Worm (Caenorhabditis elegans) whole organism, L4 larva: ENCODE data around the gene srsx-31.
A peak's percentile ranks its signal among the peaks of the same experiment; 100 is the strongest.

Source experiments
- F44E2.7 ChIP-seq: fragments of 200-800 bp; sonication (Bioruptor generic); IDR thresholded peaks from 2 replicates; pipeline ENCODE4 v2.1.2; 2022; ENCODE audit warnings: missing genetic modification characterization, missing compliant biosample characterization
- F49E8.2 ChIP-seq: sonication (generic microtip); optimal IDR thresholded peaks from 2 replicates; lab custom pipeline; 2016; ENCODE audit warnings: missing compliant biosample characterization, mild to moderate bottlenecking, missing genetic modification characterization, borderline replicate concordance
- R02D3.7 ChIP-seq: fragments of 150-350 bp; sonication (generic microtip); optimal IDR thresholded peaks from 3 replicates; lab custom pipeline; 2014; ENCODE audit warnings: missing biosample characterization, missing genetic modification characterization
- T20F7.1 ChIP-seq: fragments of 200-800 bp; sonication (Bioruptor generic); optimal IDR thresholded peaks from 2 replicates; lab custom pipeline; 2018; ENCODE audit warnings: mild to moderate bottlenecking, missing genetic modification characterization, missing compliant biosample characterization
- ZK337.2 ChIP-seq: fragments of 200-800 bp; sonication (Bioruptor generic); IDR thresholded peaks from 2 replicates; pipeline ENCODE4 v1.3.6; 2022; ENCODE audit warnings: missing genetic modification reagents, missing genetic modification characterization, missing compliant biosample characterization
- ZK546.5 ChIP-seq, 2 experiments: sonication (generic microtip); optimal IDR thresholded peaks; 2 replicates each; lab custom pipeline; 2017; ENCODE audit warnings: missing biosample characterization in 2 of 2, missing genetic modification characterization in 2 of 2
- attf-4 ChIP-seq: sonication (generic microtip); optimal IDR thresholded peaks from 3 replicates; lab custom pipeline; 2017; ENCODE audit warnings: missing biosample characterization, missing genetic modification characterization
- ceh-20 ChIP-seq: fragments of 200-800 bp; sonication (Bioruptor generic); IDR thresholded peaks from 2 replicates; pipeline ENCODE4 v1.3.6; 2022; ENCODE audit warnings: missing genetic modification reagents, missing genetic modification characterization, missing compliant biosample characterization
- ceh-44 ChIP-seq: fragments of 200-800 bp; sonication (Bioruptor generic); IDR thresholded peaks from 2 replicates; pipeline ENCODE4 v1.3.6; 2022; ENCODE audit warnings: missing genetic modification reagents, missing genetic modification characterization, missing compliant biosample characterization
- ceh-82 ChIP-seq: sonication (generic microtip); optimal IDR thresholded peaks from 2 replicates; lab custom pipeline; 2017; ENCODE audit warnings: missing biosample characterization, missing genetic modification characterization
- dmd-6 ChIP-seq: fragments of 200-800 bp; sonication (Bioruptor generic); IDR thresholded peaks from 2 replicates; pipeline ENCODE4 v1.3.6; 2022; ENCODE audit warnings: missing genetic modification reagents, missing genetic modification characterization, missing compliant biosample characterization
- dve-1 ChIP-seq: sonication (generic microtip); optimal IDR thresholded peaks from 2 replicates; lab custom pipeline; 2017; ENCODE audit warnings: antibody characterized with exemption, mild to moderate bottlenecking, missing genetic modification characterization, missing compliant biosample characterization; ENCODE audit not compliant: insufficient read depth
- egl-27 ChIP-seq: sonication (generic microtip); optimal IDR thresholded peaks from 3 replicates; lab custom pipeline; 2017; ENCODE audit warnings: missing biosample characterization, missing genetic modification reagents, missing genetic modification characterization
- fkh-10 ChIP-seq: fragments of 150-350 bp; optimal IDR thresholded peaks from 2 replicates; lab custom pipeline; 2014; ENCODE audit warnings: missing biosample characterization, missing genetic modification reagents, missing genetic modification characterization
- gei-8 ChIP-seq: fragments of 200-800 bp; sonication (Bioruptor generic); optimal IDR thresholded peaks from 2 replicates; lab custom pipeline; 2018; ENCODE audit warnings: mild to moderate bottlenecking, missing genetic modification characterization, missing compliant biosample characterization
- hlh-11 ChIP-seq: fragments of 200-800 bp; sonication (Bioruptor generic); optimal IDR thresholded peaks from 2 replicates; lab custom pipeline; 2018; ENCODE audit warnings: mild to moderate bottlenecking, missing genetic modification characterization, missing compliant biosample characterization
- hmg-1.1 ChIP-seq: fragments of 200-800 bp; sonication (Bioruptor generic); IDR thresholded peaks from 2 replicates; pipeline ENCODE4 v1.3.6; 2022; ENCODE audit warnings: missing genetic modification reagents, missing genetic modification characterization, missing compliant biosample characterization
- jun-1 ChIP-seq: fragments of 150-350 bp; optimal IDR thresholded peaks from 2 replicates; lab custom pipeline; 2014; ENCODE audit warnings: missing biosample characterization, missing genetic modification reagents, missing genetic modification characterization
- lin-13 ChIP-seq: fragments of 150-350 bp; optimal IDR thresholded peaks from 2 replicates; lab custom pipeline; 2014; ENCODE audit warnings: missing biosample characterization, missing genetic modification reagents, missing genetic modification characterization
- lin-15B ChIP-seq: fragments of 150-350 bp; sonication (generic microtip); optimal IDR thresholded peaks from 3 replicates; lab custom pipeline; 2014; ENCODE audit warnings: missing biosample characterization, missing genetic modification characterization
- lin-39 ChIP-seq: fragments of 150-350 bp; optimal IDR thresholded peaks from 2 replicates; lab custom pipeline; 2014; ENCODE audit warnings: missing biosample characterization, missing genetic modification reagents, missing genetic modification characterization
- lsy-2 ChIP-seq, 2 experiments: fragments of 150-350 bp in 1 of 2; sonication (generic microtip) in 1 of 2; optimal IDR thresholded peaks; 2 replicates each; lab custom pipeline; 2014 to 2017; ENCODE audit warnings: missing biosample characterization in 2 of 2, missing genetic modification characterization in 2 of 2
- madf-9 ChIP-seq: fragments of 200-800 bp; sonication (Bioruptor generic); conservative IDR thresholded peaks from 2 replicates; pipeline ENCODE4 v1.3.6; 2022; ENCODE audit warnings: missing genetic modification reagents, missing genetic modification characterization, missing compliant biosample characterization
- mxl-2 ChIP-seq: fragments of 200-800 bp; sonication (Bioruptor generic); conservative IDR thresholded peaks from 2 replicates; pipeline ENCODE4 v1.3.6; 2022; ENCODE audit warnings: missing genetic modification reagents, missing genetic modification characterization, missing compliant biosample characterization
- mxl-3 ChIP-seq: fragments of 200-800 bp; sonication (Bioruptor generic); optimal IDR thresholded peaks from 2 replicates; lab custom pipeline; 2018; ENCODE audit warnings: mild to moderate bottlenecking, missing genetic modification characterization, missing compliant biosample characterization
- nhr-10 ChIP-seq: fragments of 150-350 bp; optimal IDR thresholded peaks from 2 replicates; lab custom pipeline; 2014; ENCODE audit warnings: missing biosample characterization, missing genetic modification characterization
- nhr-102 ChIP-seq: sonication (generic microtip); optimal IDR thresholded peaks from 2 replicates; lab custom pipeline; 2016; ENCODE audit warnings: mild to moderate bottlenecking, missing genetic modification characterization, moderate library complexity, missing compliant biosample characterization
- nhr-111 ChIP-seq: fragments of 200-800 bp; sonication (Bioruptor generic); optimal IDR thresholded peaks from 2 replicates; lab custom pipeline; 2018; ENCODE audit warnings: mild to moderate bottlenecking, missing genetic modification characterization, missing compliant biosample characterization
- nhr-237 ChIP-seq: sonication (generic microtip); optimal IDR thresholded peaks from 2 replicates; lab custom pipeline; 2017; ENCODE audit warnings: missing biosample characterization, missing genetic modification characterization
- nhr-25 ChIP-seq: sonication (generic microtip); optimal IDR thresholded peaks from 2 replicates; lab custom pipeline; 2017; ENCODE audit warnings: missing genetic modification characterization, mild to moderate bottlenecking, missing compliant biosample characterization, antibody characterized with exemption, moderate library complexity, borderline replicate concordance; ENCODE audit not compliant: insufficient read depth
- nhr-28 ChIP-seq: fragments of 150-350 bp; optimal IDR thresholded peaks from 2 replicates; lab custom pipeline; 2014; ENCODE audit warnings: missing biosample characterization, missing genetic modification characterization
- nhr-42 ChIP-seq: fragments of 200-800 bp; sonication (Bioruptor generic); IDR thresholded peaks from 2 replicates; pipeline ENCODE4 v1.3.6; 2022; ENCODE audit warnings: missing genetic modification characterization, missing compliant biosample characterization
- nhr-6 ChIP-seq: fragments of 150-350 bp; optimal IDR thresholded peaks from 2 replicates; lab custom pipeline; 2014; ENCODE audit warnings: missing biosample characterization, missing genetic modification characterization
- nhr-77 ChIP-seq: fragments of 150-350 bp; optimal IDR thresholded peaks from 2 replicates; lab custom pipeline; 2014; ENCODE audit warnings: missing biosample characterization, missing genetic modification characterization
- pqm-1 ChIP-seq: sonication (generic microtip); optimal IDR thresholded peaks from 2 replicates; lab custom pipeline; 2017; ENCODE audit warnings: missing biosample characterization, missing genetic modification characterization
- saeg-2 ChIP-seq: fragments of 200-800 bp; sonication (Bioruptor generic); IDR thresholded peaks from 2 replicates; pipeline ENCODE4 v1.3.6; 2022; ENCODE audit warnings: missing genetic modification reagents, missing genetic modification characterization, missing compliant biosample characterization
- sdz-12 ChIP-seq: fragments of 200-800 bp; sonication (Bioruptor generic); optimal IDR thresholded peaks from 2 replicates; lab custom pipeline; 2018; ENCODE audit warnings: mild to moderate bottlenecking, missing genetic modification characterization, missing compliant biosample characterization
- snpc-4 ChIP-seq: fragments of 150-350 bp; optimal IDR thresholded peaks from 2 replicates; lab custom pipeline; 2014; ENCODE audit warnings: missing biosample characterization, missing genetic modification characterization
- spr-3 ChIP-seq: fragments of 200-800 bp; sonication (Bioruptor generic); optimal IDR thresholded peaks from 2 replicates; lab custom pipeline; 2018; ENCODE audit warnings: mild to moderate bottlenecking, missing genetic modification characterization, missing compliant biosample characterization
- tag-97 ChIP-seq: fragments of 200-800 bp; sonication (Bioruptor generic); IDR thresholded peaks from 2 replicates; pipeline ENCODE4 v1.3.6; 2022; ENCODE audit warnings: missing genetic modification characterization, missing compliant biosample characterization
- unc-39 ChIP-seq: sonication (generic microtip); optimal IDR thresholded peaks from 2 replicates; lab custom pipeline; 2017; ENCODE audit warnings: missing biosample characterization, missing genetic modification characterization
- unc-62 ChIP-seq, 3 experiments: fragments of 150-350 bp in 1 of 3; sonication (generic microtip); optimal IDR thresholded peaks in 2 of 3; peaks in 1 of 3; 1 replicate in 1 of 3; 2 replicates in 2 of 3; lab custom pipeline; 2014 to 2017; ENCODE audit warnings: missing biosample characterization in 3 of 3, missing genetic modification characterization in 3 of 3, missing genetic modification reagents in 3 of 3, missing genotype in 1 of 3
- zfp-3 ChIP-seq: fragments of 200-800 bp; sonication (Bioruptor generic); conservative IDR thresholded peaks from 2 replicates; pipeline ENCODE4 v1.3.6; 2022; ENCODE audit warnings: missing genetic modification reagents, missing genetic modification characterization, missing compliant biosample characterization
- ztf-11 ChIP-seq: fragments of 150-350 bp; optimal IDR thresholded peaks from 2 replicates; lab custom pipeline; 2014; ENCODE audit warnings: missing biosample characterization, missing genetic modification characterization

srsx-31 gene

DNA sequence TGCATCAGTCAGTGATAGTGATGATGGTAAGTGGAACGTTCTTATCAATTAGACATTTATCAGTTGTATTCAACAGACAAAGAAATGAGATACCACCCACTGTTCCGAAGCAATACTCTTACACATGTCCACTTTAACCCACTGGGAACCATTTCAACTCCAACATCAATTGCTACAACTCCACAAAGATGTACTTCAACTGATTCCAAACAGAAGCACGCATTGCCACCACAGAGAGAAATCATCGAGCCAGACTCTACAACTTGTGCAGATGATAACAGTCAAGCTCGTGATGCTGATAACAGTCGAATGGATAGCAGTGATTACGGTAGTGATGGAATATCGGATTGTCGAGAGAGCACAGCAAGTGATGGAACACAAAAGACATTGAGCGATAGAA is 19.0 kb downstream of the srsx-31 start (continued):
- peak in 1 of 2 experiments; percentile 12 for TF ChIP-seq lsy-2 (tag; optimal IDR thresholded peaks at IDR 0.05; lab: Kevin White, UChicago)
- TF ChIP-seq gei-8 (GFP tag; lab: Kevin White, UChicago), result no peak
- no peak for TF ChIP-seq ztf-11 (tag; lab: Kevin White, UChicago)
- TF ChIP-seq zfp-3, result no peak
- peak; percentile 23 for TF ChIP-seq mxl-3 (GFP tag; lab: Kevin White, UChicago)
- peak; percentile 91 for TF ChIP-seq pqm-1 (tag; lab: Kevin White, UChicago)
- no peak for TF ChIP-seq ZK546.5 (tag; optimal IDR thresholded peaks at IDR 0.05; lab: Kevin White, UChicago)
- no peak for TF ChIP-seq F44E2.7 (GFP tag; lab: Robert Waterston, UW)
- TF ChIP-seq R02D3.7, result no peak
- TF ChIP-seq nhr-77, result no peak
- TF ChIP-seq nhr-102, result peak; percentile 24
- no peak for TF ChIP-seq saeg-2
- no peak for TF ChIP-seq T20F7.1 (GFP tag; lab: Kevin White, UChicago)
- TF ChIP-seq madf-9 (GFP tag; lab: Robert Waterston, UW), result no peak
- no peak for TF ChIP-seq nhr-237 (tag; lab: Kevin White, UChicago)
- TF ChIP-seq jun-1 (tag; lab: Kevin White, UChicago), result no peak
- TF ChIP-seq nhr-111 (GFP tag; lab: Kevin White, UChicago), result no peak
- TF ChIP-seq nhr-42 (GFP tag; lab: Robert Waterston, UW), result 0 out of 2 replicates have a peak, but pooled peaks have one; percentile 3
- TF ChIP-seq hmg-1.1 (GFP tag; lab: Robert Waterston, UW), result no peak
- TF ChIP-seq ceh-82, result no peak
- TF ChIP-seq snpc-4 (tag; lab: Kevin White, UChicago), result no peak
- TF ChIP-seq sdz-12 (GFP tag; lab: Kevin White, UChicago), result no peak
- TF ChIP-seq tag-97, result no peak
- TF ChIP-seq mxl-2 (GFP tag; lab: Robert Waterston, UW), result no peak
- TF ChIP-seq attf-4 (tag; lab: Kevin White, UChicago), result no peak
- TF ChIP-seq nhr-25 (tag; lab: Kevin White, UChicago), result no peak
- peak in 1 of 2 experiments; percentile 88 for TF ChIP-seq unc-62 (GFP tag; optimal IDR thresholded peaks at IDR 0.05 in 1 of 2; lab: Kevin White, UChicago)
- no peak for TF ChIP-seq unc-62 (tag; optimal IDR thresholded peaks at IDR 0.05; lab: Kevin White, UChicago)
- TF ChIP-seq lin-13, result no peak
- no peak for TF ChIP-seq ceh-44 (GFP tag; lab: Robert Waterston, UW)
- peak; percentile 37 for TF ChIP-seq dve-1 (tag; lab: Kevin White, UChicago)
- TF ChIP-seq unc-39 (tag; lab: Kevin White, UChicago), result no peak
- TF ChIP-seq nhr-28, result peak; percentile 27
- TF ChIP-seq fkh-10 (GFP tag; lab: Kevin White, UChicago), result no peak
- TF ChIP-seq nhr-6 (tag; lab: Kevin White, UChicago), result no peak
- TF ChIP-seq nhr-10 (tag; lab: Kevin White, UChicago), result no peak
- TF ChIP-seq hlh-11, result peak; percentile 70
- TF ChIP-seq ceh-20 (GFP tag; lab: Robert Waterston, UW), result no peak
- no peak for TF ChIP-seq F49E8.2 (tag; lab: Kevin White, UChicago)
- TF ChIP-seq spr-3 (GFP tag; lab: Kevin White, UChicago), result no peak
- no peak for TF ChIP-seq egl-27
- no peak for TF ChIP-seq lin-15B (tag; lab: Kevin White, UChicago)
- TF ChIP-seq ZK337.2 (GFP tag; lab: Robert Waterston, UW), result no peak
- TF ChIP-seq dmd-6 (GFP tag; lab: Robert Waterston, UW), result peak; percentile 54
- no peak for TF ChIP-seq lin-39 (tag; lab: Kevin White, UChicago)
